Fruit fly (Drosophila melanogaster) whole organism, prepupa: ENCODE measurements around the gene PKD.

Source experiments
- CG10631 ChIP-seq: fragments of 200-800 bp; sonication (Bioruptor generic); optimal IDR thresholded peaks from 2 replicates; lab custom pipeline; 2016; ENCODE audit warnings: missing biosample characterization, missing genetic modification characterization
- CG11294 ChIP-seq: fragments of 200-800 bp; sonication (Bioruptor generic); IDR thresholded peaks from 2 replicates; pipeline ENCODE4 v1.3.6; 2022; ENCODE audit warnings: missing biosample characterization, missing genetic modification characterization
- CG11762 ChIP-seq: fragments of 200-800 bp; sonication (Bioruptor generic); optimal IDR thresholded peaks from 3 replicates; lab custom pipeline; 2016; ENCODE audit warnings: missing biosample characterization, missing genetic modification characterization; ENCODE audit not compliant: insufficient read depth
- CG11902 ChIP-seq: fragments of 200-800 bp; sonication (Bioruptor generic); optimal IDR thresholded peaks from 3 replicates; lab custom pipeline; 2016; ENCODE audit warnings: missing biosample characterization, missing genetic modification characterization
- CG31627 ChIP-seq: fragments of 200-800 bp; sonication (Bioruptor generic); optimal IDR thresholded peaks from 3 replicates; lab custom pipeline; 2016; ENCODE audit warnings: missing biosample characterization, missing genetic modification characterization
- CG32006 ChIP-seq: fragments of 200-800 bp; sonication (Bioruptor generic); optimal IDR thresholded peaks from 3 replicates; lab custom pipeline; 2017; ENCODE audit warnings: missing biosample characterization, mild to moderate bottlenecking, missing genetic modification characterization
- CG6163 ChIP-seq: fragments of 200-800 bp; sonication (Bioruptor generic); IDR thresholded peaks from 3 replicates; pipeline ENCODE4 v1.3.6; 2022; ENCODE audit warnings: missing biosample characterization, missing genetic modification characterization
- CG6276 ChIP-seq: fragments of 200-800 bp; sonication (Bioruptor generic); optimal IDR thresholded peaks from 2 replicates; lab custom pipeline; 2017; ENCODE audit warnings: missing biosample characterization, mild to moderate bottlenecking, missing genetic modification characterization
- CG6808 ChIP-seq: fragments of 200-800 bp; sonication (Bioruptor generic); optimal IDR thresholded peaks from 3 replicates; lab custom pipeline; 2017; ENCODE audit warnings: missing biosample characterization, missing genetic modification characterization, mild to moderate bottlenecking, moderate library complexity, missing genetic modification reagents
- CG7368 ChIP-seq: fragments of 200-800 bp; sonication (Bioruptor generic); optimal IDR thresholded peaks from 3 replicates; lab custom pipeline; 2016; ENCODE audit warnings: missing biosample characterization, missing genetic modification characterization
- CG8119 ChIP-seq: fragments of 200-800 bp; sonication (Bioruptor generic); IDR thresholded peaks from 3 replicates; pipeline ENCODE4 v1.3.6; 2022; ENCODE audit warnings: missing biosample characterization, missing genetic modification characterization
- CG8632 ChIP-seq: fragments of 200-800 bp; sonication (Bioruptor generic); optimal IDR thresholded peaks from 3 replicates; lab custom pipeline; 2016; ENCODE audit warnings: missing biosample characterization, missing genetic modification characterization
- CG9139 ChIP-seq: fragments of 200-800 bp; sonication (Bioruptor generic); optimal IDR thresholded peaks from 3 replicates; lab custom pipeline; 2017; ENCODE audit warnings: missing biosample characterization, mild to moderate bottlenecking, missing genetic modification characterization
- Eip75B ChIP-seq: fragments of 200-800 bp; sonication (Bioruptor generic); optimal IDR thresholded peaks from 3 replicates; lab custom pipeline; 2016; ENCODE audit warnings: missing biosample characterization, missing genetic modification characterization
- Eip93F ChIP-seq: fragments of 200-800 bp; sonication (Bioruptor generic); optimal IDR thresholded peaks from 2 replicates; lab custom pipeline; 2016; ENCODE audit warnings: missing biosample characterization, mild to moderate bottlenecking, missing genetic modification characterization
- Gug ChIP-seq: fragments of 200-800 bp; sonication (Bioruptor generic); IDR thresholded peaks from 2 replicates; pipeline ENCODE4 v1.3.6; 2022; ENCODE audit warnings: missing biosample characterization, missing genetic modification characterization
- Lpt ChIP-seq: fragments of 200-800 bp; sonication (Bioruptor generic); optimal IDR thresholded peaks from 3 replicates; lab custom pipeline; 2016; ENCODE audit warnings: missing biosample characterization, missing genetic modification characterization
- Met ChIP-seq: fragments of 200-800 bp; sonication (Bioruptor generic); optimal IDR thresholded peaks from 3 replicates; lab custom pipeline; 2016; ENCODE audit warnings: missing biosample characterization, missing genetic modification characterization
- Sox14 ChIP-seq: fragments of 200-800 bp; sonication (Bioruptor generic); optimal IDR thresholded peaks from 3 replicates; lab custom pipeline; 2016; ENCODE audit warnings: missing biosample characterization, missing genetic modification characterization
- Sox15 ChIP-seq: fragments of 200-800 bp; sonication (Bioruptor generic); optimal IDR thresholded peaks from 3 replicates; lab custom pipeline; 2016; ENCODE audit warnings: missing biosample characterization, missing genetic modification characterization
- acj6 ChIP-seq: fragments of 200-800 bp; sonication (Bioruptor generic); optimal IDR thresholded peaks from 3 replicates; lab custom pipeline; 2016; ENCODE audit warnings: missing biosample characterization, missing genetic modification characterization
- dsx ChIP-seq: fragments of 200-800 bp; optimal IDR thresholded peaks from 3 replicates; lab custom pipeline; 2019; ENCODE audit warnings: missing biosample characterization, mild to moderate bottlenecking, missing genetic modification characterization, moderate library complexity; ENCODE audit not compliant: poor library complexity, severe bottlenecking
- esn ChIP-seq: fragments of 200-800 bp; sonication (Bioruptor generic); optimal IDR thresholded peaks from 2 replicates; lab custom pipeline; 2016; ENCODE audit warnings: missing biosample characterization, mild to moderate bottlenecking, missing genetic modification characterization, moderate library complexity
- fd59A ChIP-seq: fragments of 200-800 bp; sonication (Bioruptor generic); optimal IDR thresholded peaks from 2 replicates; lab custom pipeline; 2017; ENCODE audit warnings: missing biosample characterization, mild to moderate bottlenecking, missing genetic modification characterization, missing genetic modification reagents
- fd85E ChIP-seq: fragments of 200-800 bp; sonication (Bioruptor generic); optimal IDR thresholded peaks from 3 replicates; lab custom pipeline; 2016; ENCODE audit warnings: missing biosample characterization, missing genetic modification characterization
- fkh ChIP-seq: fragments of 200-800 bp; sonication (Bioruptor generic); optimal IDR thresholded peaks from 3 replicates; lab custom pipeline; 2017; ENCODE audit warnings: missing biosample characterization, mild to moderate bottlenecking, missing genetic modification characterization, moderate library complexity
- lz ChIP-seq: fragments of 200-800 bp; sonication (Bioruptor generic); optimal IDR thresholded peaks from 3 replicates; lab custom pipeline; 2016; ENCODE audit warnings: missing biosample characterization, missing genetic modification characterization
- net ChIP-seq: fragments of 200-800 bp; sonication (Bioruptor generic); optimal IDR thresholded peaks from 3 replicates; lab custom pipeline; 2016; ENCODE audit warnings: missing biosample characterization, missing genetic modification characterization
- pdm3 ChIP-seq: fragments of 200-800 bp; sonication (Bioruptor generic); optimal IDR thresholded peaks from 3 replicates; lab custom pipeline; 2016; ENCODE audit warnings: missing biosample characterization, missing genetic modification characterization
- ss ChIP-seq, 2 experiments: fragments of 200-800 bp; sonication (Bioruptor generic); optimal IDR thresholded peaks; 2 replicates in 1 of 2; 3 replicates in 1 of 2; lab custom pipeline; 2017 to 2018; ENCODE audit warnings: mild to moderate bottlenecking in 2 of 2, missing biosample characterization in 2 of 2, missing genetic modification characterization in 2 of 2, moderate library complexity in 1 of 2
- vri ChIP-seq: fragments of 200-800 bp; sonication (Bioruptor generic); optimal IDR thresholded peaks from 3 replicates; lab custom pipeline; 2016; ENCODE audit warnings: missing biosample characterization, mild to moderate bottlenecking, missing genetic modification characterization

The PKD gene

DNA sequence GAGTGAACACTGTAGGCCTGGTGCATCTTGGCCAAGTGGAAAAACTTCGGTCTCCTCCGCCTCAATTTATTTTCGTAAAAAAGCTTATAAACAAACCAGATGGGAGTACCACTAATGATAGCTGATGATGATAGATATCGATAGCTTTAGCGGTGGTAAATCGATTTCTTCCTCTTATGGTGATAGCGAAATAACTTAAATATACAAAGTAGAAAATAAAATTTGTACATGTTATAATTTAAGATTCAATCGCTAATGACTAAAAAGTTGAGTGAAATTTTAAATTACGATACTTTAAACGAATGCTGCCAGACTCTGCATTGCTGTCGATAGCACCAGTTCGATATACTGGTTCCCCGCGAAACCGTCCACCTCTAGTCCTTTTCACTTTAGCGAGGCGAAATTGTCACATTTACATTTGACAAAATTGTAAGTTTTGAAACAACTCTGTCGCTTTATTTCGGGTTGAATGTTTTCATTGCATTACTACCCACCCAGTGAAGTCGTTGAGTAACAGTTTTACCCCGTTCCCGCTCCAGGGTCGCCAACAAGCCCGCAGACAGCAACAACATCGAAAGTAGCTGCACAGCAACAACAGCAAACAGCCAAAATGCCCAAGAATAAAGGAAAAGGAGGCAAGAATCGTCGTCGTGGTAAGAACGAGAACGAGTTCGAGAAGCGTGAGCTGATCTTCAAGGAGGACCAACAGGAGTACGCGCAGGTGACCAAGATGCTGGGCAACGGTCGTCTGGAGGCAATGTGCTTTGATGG lies 39.7 kb downstream of the PKD start, which contains the start of the genes Vps39 and eIF1A (continued):
- TF ChIP-seq Eip75B (GFP tag; lab: Kevin White, UChicago): no peak
- no peak for TF ChIP-seq CG9139 (GFP tag; lab: Kevin White, UChicago)
- no peak for TF ChIP-seq ss (GFP tag; optimal IDR thresholded peaks at IDR 0.05; lab: Kevin White, UChicago)
- no peak for TF ChIP-seq fd59A (GFP tag; lab: Kevin White, UChicago)
- no peak for TF ChIP-seq Gug (GFP tag; lab: Robert Waterston, UW)
- no peak for TF ChIP-seq Lpt (GFP tag; lab: Kevin White, UChicago)
- TF ChIP-seq fd85E: no peak
- TF ChIP-seq dsx (GFP tag; lab: Kevin White, UChicago): no peak
- 0 out of 3 replicates have a peak, but pooled peaks have one; percentile 10 for TF ChIP-seq CG6163 (GFP tag; lab: Robert Waterston, UW)
- TF ChIP-seq, all 60 proteins: peak for 9

DNA sequence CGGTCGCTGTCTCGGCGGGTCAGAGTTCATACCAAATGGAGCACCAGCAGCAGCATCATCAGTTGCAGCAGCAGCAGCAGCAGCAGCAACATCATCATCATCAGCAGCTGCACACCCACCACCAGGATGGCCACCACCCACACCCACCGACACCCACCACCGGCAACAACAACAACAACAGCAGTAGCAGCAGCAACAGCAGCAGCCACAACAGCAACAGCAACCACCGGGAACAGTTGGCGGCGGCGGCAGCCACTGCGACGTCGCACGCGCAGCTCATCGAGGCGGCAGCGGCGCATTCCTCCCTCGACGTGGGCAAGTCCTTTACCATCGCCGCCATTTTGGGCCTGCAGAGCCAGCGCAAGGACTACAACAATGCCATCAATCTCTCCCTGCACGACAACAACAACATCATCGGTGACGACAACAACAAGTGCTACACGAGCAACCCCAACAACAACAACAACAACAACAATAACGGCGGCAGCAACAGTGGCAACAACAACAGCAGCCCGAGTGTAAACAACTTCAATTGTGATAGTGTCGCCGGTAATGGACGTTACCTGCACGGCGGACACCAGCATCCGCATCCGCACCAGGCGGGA lies 44.4 kb downstream of the PKD start:
- no peak for TF ChIP-seq fd85E
- TF ChIP-seq CG7368 (GFP tag; lab: Kevin White, UChicago): no peak
- TF ChIP-seq CG31627 (GFP tag; lab: Kevin White, UChicago): no peak
- TF ChIP-seq CG11294: no peak
- TF ChIP-seq Sox15 (GFP tag; lab: Kevin White, UChicago): no peak
- TF ChIP-seq pdm3 (GFP tag; lab: Kevin White, UChicago): no peak
- TF ChIP-seq ss (GFP tag; optimal IDR thresholded peaks at IDR 0.05; lab: Kevin White, UChicago): no peak
- TF ChIP-seq CG11902 (GFP tag; lab: Kevin White, UChicago): no peak
- TF ChIP-seq CG9139 (GFP tag; lab: Kevin White, UChicago): no peak
- TF ChIP-seq vri: no peak
- no peak for TF ChIP-seq CG6163 (GFP tag; lab: Robert Waterston, UW)
- TF ChIP-seq fkh (GFP tag; lab: Kevin White, UChicago): no peak
- no peak for TF ChIP-seq Sox14
- no peak for TF ChIP-seq net (GFP tag; lab: Kevin White, UChicago)
- no peak for TF ChIP-seq Lpt (GFP tag; lab: Kevin White, UChicago)

DNA sequence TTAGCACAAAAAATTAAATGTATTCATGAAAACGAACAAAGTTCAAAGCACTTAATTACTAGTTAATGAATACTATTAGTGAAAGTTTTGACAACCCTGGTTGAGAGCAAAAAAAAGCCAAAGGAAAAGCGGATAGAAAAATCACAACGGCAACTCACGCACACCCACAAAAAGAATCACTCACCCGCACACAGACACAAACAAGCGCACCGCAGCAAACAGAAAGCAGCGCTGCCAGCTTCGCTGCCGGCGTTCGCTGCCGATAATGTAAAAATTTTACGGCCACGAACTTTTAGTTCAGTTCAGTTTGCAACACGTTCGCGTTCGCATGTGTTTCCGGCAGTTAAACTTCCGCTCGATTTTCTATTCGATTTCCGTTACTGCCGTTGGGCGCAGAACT lies 46.7 kb downstream of the PKD start, which contains the start of gene CG18599:
CG18599 (plus strand) TSS at position 301 of the 400 bp plus-strand sequence.
- TF ChIP-seq acj6 (GFP tag; lab: Kevin White, UChicago) (no peak), dsx (GFP tag; lab: Kevin White, UChicago) (no peak), ss (GFP tag; optimal IDR thresholded peaks at IDR 0.05; lab: Kevin White, UChicago) (no peak), CG32006 (GFP tag; lab: Kevin White, UChicago) (no peak), CG8119 (no peak), CG10631 (GFP tag; lab: Kevin White, UChicago) (no peak), CG6276 (GFP tag; lab: Kevin White, UChicago) (no peak), esn (GFP tag; lab: Kevin White, UChicago) (no peak), Eip75B (GFP tag; lab: Kevin White, UChicago) (no peak), Eip93F (GFP tag; lab: Kevin White, UChicago) (no peak), CG8632 (GFP tag; lab: Kevin White, UChicago) (no peak), CG6808 (GFP tag; lab: Kevin White, UChicago) (no peak), CG6163 (GFP tag; lab: Robert Waterston, UW) (no peak), Met (no peak), pdm3 (GFP tag; lab: Kevin White, UChicago) (no peak), net (GFP tag; lab: Kevin White, UChicago) (no peak), Gug (GFP tag; lab: Robert Waterston, UW) (no peak), vri (no peak)

DNA sequence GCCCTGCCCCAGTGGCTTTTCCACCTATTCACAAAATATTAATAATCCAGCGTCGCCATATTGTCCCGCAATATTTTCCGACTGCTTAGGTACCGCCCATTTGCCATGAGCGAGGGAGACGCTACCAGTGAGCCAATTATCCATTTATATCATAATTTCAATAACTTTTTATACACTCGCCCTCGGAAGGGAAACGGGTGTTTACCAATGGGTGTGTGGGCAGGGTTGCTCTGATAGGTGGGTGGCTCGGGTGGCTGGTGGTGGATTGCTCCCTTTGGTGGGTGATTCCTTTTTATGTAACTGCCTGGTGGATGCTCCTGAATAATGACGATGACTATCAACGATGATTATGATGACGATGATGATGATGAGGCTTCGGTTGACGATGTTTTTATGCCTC lies 47.5 kb downstream of the PKD start:
- TF ChIP-seq Gug (GFP tag; lab: Robert Waterston, UW) (no peak), CG6163 (GFP tag; lab: Robert Waterston, UW) (no peak), lz (GFP tag; lab: Kevin White, UChicago) (no peak), vri (no peak), fd85E (no peak), CG11762 (no peak), CG8119 (no peak)
